Fruit fly (Drosophila melanogaster) whole organism, embryonic: Measurements from ENCODE around the gene CG7785.

ENCODE experiments used
- Ada2b ChIP-seq: fragments of 200-800 bp; sonication (Bioruptor generic); IDR thresholded peaks from 2 replicates; pipeline ENCODE4 v1.3.6; 2022; ENCODE audit warnings: missing biosample characterization, missing genetic modification characterization
- B-H2 ChIP-seq: fragments of 200-800 bp; sonication (Bioruptor generic); optimal IDR thresholded peaks from 2 replicates; lab custom pipeline; 2018; ENCODE audit warnings: missing biosample characterization, mild to moderate bottlenecking, missing genetic modification characterization
- BEAF-32 ChIP-seq: fragments of 200-800 bp; sonication (Bioruptor generic); optimal IDR thresholded peaks from 3 replicates; lab custom pipeline; 2017; ENCODE audit warnings: missing biosample characterization, missing genetic modification characterization, mild to moderate bottlenecking, moderate library complexity, missing genetic modification reagents
- Bgb ChIP-seq: fragments of 200-800 bp; sonication (Bioruptor generic); IDR thresholded peaks from 2 replicates; pipeline ENCODE4 v1.3.6; 2022; ENCODE audit warnings: missing biosample characterization, missing genetic modification characterization; ENCODE audit not compliant: partially characterized antibody
- CG1024 ChIP-seq: fragments of 200-800 bp; sonication (Bioruptor generic); IDR thresholded peaks from 2 replicates; pipeline ENCODE4 v1.3.6; 2022; ENCODE audit warnings: missing biosample characterization, missing genetic modification characterization
- CG10654 ChIP-seq: fragments of 200-800 bp; sonication (Bioruptor generic); optimal IDR thresholded peaks from 2 replicates; lab custom pipeline; 2016; ENCODE audit warnings: missing biosample characterization, missing genetic modification characterization
- CG12299 ChIP-seq: fragments of 200-800 bp; sonication (Bioruptor generic); optimal IDR thresholded peaks from 2 replicates; lab custom pipeline; 2018; ENCODE audit warnings: missing biosample characterization, mild to moderate bottlenecking, missing genetic modification characterization
- CG14667 ChIP-seq: fragments of 200-800 bp; sonication (Bioruptor generic); IDR thresholded peaks from 2 replicates; pipeline ENCODE4 v1.3.6; 2022; ENCODE audit warnings: missing biosample characterization, missing genetic modification characterization
- CG14860 ChIP-seq: fragments of 200-800 bp; sonication (Bioruptor generic); IDR thresholded peaks from 3 replicates; pipeline ENCODE4 v1.3.6; 2022; ENCODE audit warnings: missing biosample characterization, missing genetic modification characterization; ENCODE audit not compliant: partially characterized antibody
- CG17361 ChIP-seq: fragments of 200-800 bp; sonication (Bioruptor generic); IDR thresholded peaks from 3 replicates; pipeline ENCODE4 v1.3.6; 2022; ENCODE audit warnings: missing biosample characterization, missing genetic modification characterization
- CG17568 ChIP-seq: fragments of 200-800 bp; sonication (Bioruptor generic); optimal IDR thresholded peaks from 2 replicates; lab custom pipeline; 2018; ENCODE audit warnings: missing biosample characterization, mild to moderate bottlenecking, missing genetic modification characterization, moderate library complexity
- CG2202 ChIP-seq: fragments of 200-800 bp; sonication (Bioruptor generic); optimal IDR thresholded peaks from 2 replicates; lab custom pipeline; 2018; ENCODE audit warnings: missing biosample characterization, mild to moderate bottlenecking, missing genetic modification characterization
- CG30431 ChIP-seq: fragments of 200-800 bp; sonication (Bioruptor generic); optimal IDR thresholded peaks from 2 replicates; lab custom pipeline; 2017; ENCODE audit warnings: missing biosample characterization, missing genetic modification characterization
- CG3163 ChIP-seq: fragments of 200-800 bp; sonication (Bioruptor generic); optimal IDR thresholded peaks from 3 replicates; lab custom pipeline; 2016; ENCODE audit warnings: missing biosample characterization, missing genetic modification characterization
- CG32532 ChIP-seq: fragments of 200-800 bp; sonication (Bioruptor generic); IDR thresholded peaks from 2 replicates; pipeline ENCODE4 v1.3.6; 2022; ENCODE audit warnings: missing biosample characterization, missing genetic modification characterization
- CG3281 ChIP-seq: fragments of 200-800 bp; sonication (Bioruptor generic); optimal IDR thresholded peaks from 3 replicates; lab custom pipeline; 2017; ENCODE audit warnings: missing biosample characterization, mild to moderate bottlenecking, missing genetic modification characterization
- CG3407 ChIP-seq: fragments of 200-800 bp; sonication (Bioruptor generic); optimal IDR thresholded peaks from 2 replicates; lab custom pipeline; 2018; ENCODE audit warnings: missing biosample characterization, mild to moderate bottlenecking, missing genetic modification characterization
- CG5180 ChIP-seq: fragments of 200-800 bp; sonication (Bioruptor generic); optimal IDR thresholded peaks from 3 replicates; lab custom pipeline; 2017; ENCODE audit warnings: missing biosample characterization, missing genetic modification characterization, mild to moderate bottlenecking, moderate library complexity, missing genetic modification reagents
- CG6254 ChIP-seq: fragments of 200-800 bp; sonication (Bioruptor generic); optimal IDR thresholded peaks from 3 replicates; lab custom pipeline; 2017; ENCODE audit warnings: mild to moderate bottlenecking, missing biosample characterization, missing genetic modification reagents, missing genetic modification characterization
- CG9437 ChIP-seq: fragments of 200-800 bp; sonication (Bioruptor generic); optimal IDR thresholded peaks from 2 replicates; lab custom pipeline; 2018; ENCODE audit warnings: missing biosample characterization, mild to moderate bottlenecking, missing genetic modification characterization
- CG9727 ChIP-seq: fragments of 200-800 bp; sonication (Bioruptor generic); optimal IDR thresholded peaks from 3 replicates; lab custom pipeline; 2017; ENCODE audit warnings: missing biosample characterization, mild to moderate bottlenecking, missing genetic modification characterization
- CG9797 ChIP-seq: fragments of 200-800 bp; sonication (Bioruptor generic); optimal IDR thresholded peaks from 3 replicates; lab custom pipeline; 2018; ENCODE audit warnings: missing biosample characterization, mild to moderate bottlenecking, missing genetic modification characterization
- CTCF ChIP-seq: fragments of 200-800 bp; sonication (Bioruptor generic); optimal IDR thresholded peaks from 2 replicates; lab custom pipeline; 2017; ENCODE audit warnings: missing biosample characterization, mild to moderate bottlenecking, missing genetic modification characterization, moderate library complexity
- CkIIα-i1 ChIP-seq: fragments of 200-800 bp; sonication (Bioruptor generic); IDR thresholded peaks from 2 replicates; pipeline ENCODE4 v1.3.6; 2022; ENCODE audit warnings: missing biosample characterization, missing genetic modification characterization
- Dip2 ChIP-seq: fragments of 200-800 bp; sonication (Bioruptor generic); IDR thresholded peaks from 2 replicates; pipeline ENCODE4 v1.3.6; 2022; ENCODE audit warnings: missing biosample characterization, missing genetic modification characterization
- E2f2 ChIP-seq: fragments of 200-800 bp; sonication (Bioruptor generic); IDR thresholded peaks from 2 replicates; pipeline ENCODE4 v1.3.6; 2022; ENCODE audit warnings: missing biosample characterization, missing genetic modification characterization
- Hand ChIP-seq: fragments of 200-800 bp; sonication (Bioruptor generic); optimal IDR thresholded peaks from 2 replicates; lab custom pipeline; 2017; ENCODE audit warnings: mild to moderate bottlenecking, missing biosample characterization, missing genetic modification reagents, missing genetic modification characterization
- MESR4 ChIP-seq: fragments of 200-800 bp; sonication (Bioruptor generic); optimal IDR thresholded peaks from 2 replicates; lab custom pipeline; 2018; ENCODE audit warnings: missing biosample characterization, mild to moderate bottlenecking, missing genetic modification characterization, moderate library complexity
- Mes4 ChIP-seq: fragments of 200-800 bp; sonication (Bioruptor generic); optimal IDR thresholded peaks from 2 replicates; lab custom pipeline; 2016; ENCODE audit warnings: missing biosample characterization, missing genetic modification characterization
- Opbp ChIP-seq: fragments of 200-800 bp; sonication (Bioruptor generic); IDR thresholded peaks from 3 replicates; pipeline ENCODE4 v1.3.6; 2022; ENCODE audit warnings: missing biosample characterization, missing genetic modification characterization; ENCODE audit not compliant: partially characterized antibody
- Sox102F ChIP-seq: fragments of 200-800 bp; sonication (Bioruptor generic); optimal IDR thresholded peaks from 2 replicates; lab custom pipeline; 2018; ENCODE audit warnings: missing biosample characterization, mild to moderate bottlenecking, missing genetic modification characterization, moderate library complexity
- Ssrp ChIP-seq: fragments of 200-800 bp; sonication (Bioruptor generic); optimal IDR thresholded peaks from 2 replicates; lab custom pipeline; 2018; ENCODE audit warnings: missing biosample characterization, mild to moderate bottlenecking, missing genetic modification characterization, moderate library complexity
- ara ChIP-seq: fragments of 200-800 bp; sonication (Bioruptor generic); IDR thresholded peaks from 2 replicates; pipeline ENCODE4 v1.3.6; 2022; ENCODE audit warnings: missing biosample characterization, missing genetic modification characterization
- bigmax ChIP-seq: fragments of 200-800 bp; sonication (Bioruptor generic); optimal IDR thresholded peaks from 2 replicates; lab custom pipeline; 2018; ENCODE audit warnings: missing biosample characterization, mild to moderate bottlenecking, missing genetic modification characterization
- br ChIP-seq: fragments of >200 bp; optimal IDR thresholded peaks from 2 replicates; lab custom pipeline; 2017
- chif ChIP-seq, 2 experiments: fragments of 200-800 bp; sonication (Bioruptor generic); optimal IDR thresholded peaks; 3 replicates each; lab custom pipeline; 2016; ENCODE audit warnings: missing biosample characterization in 2 of 2, missing genetic modification characterization in 2 of 2
- ci ChIP-seq: fragments of 200-800 bp; sonication (Bioruptor generic); IDR thresholded peaks from 3 replicates; pipeline ENCODE4 v1.3.6; 2022; ENCODE audit warnings: missing biosample characterization, missing genetic modification characterization
- dimm ChIP-seq: fragments of 200-800 bp; sonication (Bioruptor generic); IDR thresholded peaks from 2 replicates; pipeline ENCODE4 v1.3.6; 2022; ENCODE audit warnings: missing biosample characterization, missing genetic modification characterization
- ems ChIP-seq: fragments of 200-800 bp; sonication (Bioruptor generic); optimal IDR thresholded peaks from 3 replicates; lab custom pipeline; 2016; ENCODE audit warnings: missing biosample characterization, missing genetic modification characterization
- ftz-f1 ChIP-seq: fragments of 200-800 bp; sonication (Bioruptor generic); optimal IDR thresholded peaks from 2 replicates; lab custom pipeline; 2016; ENCODE audit warnings: missing biosample characterization, missing genetic modification characterization
- grau ChIP-seq: fragments of 200-800 bp; optimal IDR thresholded peaks from 3 replicates; lab custom pipeline; 2019; ENCODE audit warnings: missing biosample characterization, mild to moderate bottlenecking, missing genetic modification characterization, moderate library complexity
- grn ChIP-seq: fragments of 200-800 bp; sonication (Bioruptor generic); optimal IDR thresholded peaks from 3 replicates; lab custom pipeline; 2017; ENCODE audit warnings: missing biosample characterization, missing genetic modification characterization
- hbn ChIP-seq: fragments of 200-800 bp; sonication (Bioruptor generic); IDR thresholded peaks from 2 replicates; pipeline ENCODE4 v1.3.6; 2022; ENCODE audit warnings: missing biosample characterization, missing genetic modification characterization; ENCODE audit not compliant: partially characterized antibody
- knrl ChIP-seq: fragments of 200-800 bp; sonication (Bioruptor generic); IDR thresholded peaks from 3 replicates; pipeline ENCODE4 v1.3.6; 2022; ENCODE audit warnings: missing biosample characterization, missing genetic modification characterization; ENCODE audit not compliant: partially characterized antibody
- mam ChIP-seq: fragments of 200-800 bp; sonication (Bioruptor generic); optimal IDR thresholded peaks from 3 replicates; lab custom pipeline; 2016; ENCODE audit warnings: missing biosample characterization, missing genetic modification characterization
- nmo ChIP-seq: fragments of 200-800 bp; sonication (Bioruptor generic); optimal IDR thresholded peaks from 2 replicates; lab custom pipeline; 2018; ENCODE audit warnings: missing biosample characterization, mild to moderate bottlenecking, missing genetic modification characterization, moderate library complexity
- peb ChIP-seq: fragments of 200-800 bp; sonication (Bioruptor generic); IDR thresholded peaks from 2 replicates; pipeline ENCODE4 v1.3.6; 2022; ENCODE audit warnings: missing biosample characterization, missing genetic modification characterization
- so ChIP-seq: fragments of 200-800 bp; sonication (Bioruptor generic); IDR thresholded peaks from 3 replicates; pipeline ENCODE4 v1.3.6; 2022; ENCODE audit warnings: missing biosample characterization, missing genetic modification characterization
- tap ChIP-seq: fragments of 200-800 bp; optimal IDR thresholded peaks from 3 replicates; lab custom pipeline; 2019; ENCODE audit warnings: missing biosample characterization, mild to moderate bottlenecking, missing genetic modification characterization, moderate library complexity
- tna ChIP-seq: fragments of 200-800 bp; sonication (Bioruptor generic); IDR thresholded peaks from 2 replicates; pipeline ENCODE4 v1.3.6; 2022; ENCODE audit warnings: missing biosample characterization, missing genetic modification characterization; ENCODE audit not compliant: partially characterized antibody

CG7785 gene

dm6 chr3R:18049272-18050015 lies 28.0 kb downstream of the CG7785 start (continued):
- TF ChIP-seq Hand (GFP tag; lab: Kevin White, UChicago), result no peak
- TF ChIP-seq ara (GFP tag; lab: Robert Waterston, UW), result peak; percentile 12; the same call in 1 of the 2 replicates
- TF ChIP-seq E2f2 (GFP tag; lab: Robert Waterston, UW), result no peak
- peak; percentile 20 for TF ChIP-seq CG5180 (GFP tag; lab: Kevin White, UChicago)
- peak; percentile 48 to 66 for TF ChIP-seq chif (GFP tag; optimal IDR thresholded peaks at IDR 0.05; lab: Kevin White, UChicago)
- TF ChIP-seq BEAF-32 (GFP tag; lab: Kevin White, UChicago), result no peak
- TF ChIP-seq CG30431 (GFP tag; lab: Kevin White, UChicago), result peak; percentile 73
- TF ChIP-seq Mes4, result no peak
- TF ChIP-seq B-H2 (GFP tag; lab: Kevin White, UChicago), result no peak
- peak; percentile 45 for TF ChIP-seq CG6254
- peak; percentile 43 for TF ChIP-seq CG2202
- no peak for TF ChIP-seq CG9797 (GFP tag; lab: Kevin White, UChicago)
- TF ChIP-seq CkIIα-i1 (GFP tag; lab: Robert Waterston, UW), result no peak
- no peak for TF ChIP-seq knrl (GFP tag; lab: Robert Waterston, UW)
- no peak for TF ChIP-seq CG14860
- peak; percentile 27 for TF ChIP-seq ems
- TF ChIP-seq so (GFP tag; lab: Robert Waterston, UW), result peak; percentile 32; the same call in 1 of the 3 replicates
- no peak for TF ChIP-seq CG1024 (GFP tag; lab: Robert Waterston, UW)
- TF ChIP-seq MESR4 (GFP tag; lab: Kevin White, UChicago), result no peak
- no peak for TF ChIP-seq Bgb (GFP tag; lab: Robert Waterston, UW)
- TF ChIP-seq CG3407 (GFP tag; lab: Kevin White, UChicago), result peak; percentile 54
- TF ChIP-seq grn, result no peak
- peak; percentile 71 for TF ChIP-seq Sox102F (GFP tag; lab: Kevin White, UChicago)
- TF ChIP-seq CG10654, result peak; percentile 52
- TF ChIP-seq Ssrp, result peak; percentile 81
- TF ChIP-seq CG14667 (GFP tag; lab: Robert Waterston, UW), result no peak
- TF ChIP-seq Opbp, result no peak
- no peak for TF ChIP-seq peb (GFP tag; lab: Robert Waterston, UW)
- TF ChIP-seq CG17568 (GFP tag; lab: Kevin White, UChicago), result peak; percentile 20
- TF ChIP-seq CG3281 (GFP tag; lab: Kevin White, UChicago), result peak; percentile 52
- no peak for TF ChIP-seq dimm (GFP tag; lab: Robert Waterston, UW)
- TF ChIP-seq nmo (GFP tag; lab: Kevin White, UChicago), result peak; percentile 90
- TF ChIP-seq ftz-f1 (GFP tag; lab: Kevin White, UChicago), result no peak
- TF ChIP-seq br, result no peak
- peak; percentile 26 for TF ChIP-seq mam (GFP tag; lab: Kevin White, UChicago)
- TF ChIP-seq bigmax (GFP tag; lab: Kevin White, UChicago), result no peak
- peak; percentile 69 for TF ChIP-seq CG9437 (GFP tag; lab: Kevin White, UChicago)
- peak; percentile 56 for TF ChIP-seq tap (tag; lab: Kevin White, UChicago)
- no peak for TF ChIP-seq Dip2 (GFP tag; lab: Robert Waterston, UW)
- no peak; the same call in 1 of the 2 replicates for TF ChIP-seq CG32532 (GFP tag; lab: Robert Waterston, UW)
- peak; percentile 47; the same call in 1 of the 2 replicates for TF ChIP-seq Ada2b (GFP tag; lab: Robert Waterston, UW)
- peak; percentile 84 for TF ChIP-seq grau (tag; lab: Kevin White, UChicago)
- TF ChIP-seq CG12299 (tag; lab: Kevin White, UChicago), result no peak
- TF ChIP-seq CG3163 (GFP tag; lab: Kevin White, UChicago), result peak; percentile 79
- no peak for TF ChIP-seq CTCF
- TF ChIP-seq ci, result peak; percentile 12; the same call in 1 of the 3 replicates
- TF ChIP-seq hbn (GFP tag; lab: Robert Waterston, UW), result no peak
- peak; percentile 93 for TF ChIP-seq CG17361 (GFP tag; lab: Robert Waterston, UW)
- peak; percentile 83 for TF ChIP-seq CG9727 (GFP tag; lab: Kevin White, UChicago)
- no peak for TF ChIP-seq tna (GFP tag; lab: Robert Waterston, UW)
